Fruit fly (Drosophila melanogaster) whole organism, embryonic: ENCODE measurements around the gene CG42674.

Source experiments
- Abd-B ChIP-seq: fragments of 200-800 bp; sonication (Bioruptor generic); optimal IDR thresholded peaks from 2 replicates; lab custom pipeline; 2018; ENCODE audit warnings: missing biosample characterization, mild to moderate bottlenecking, missing genetic modification characterization, moderate library complexity
- Asciz ChIP-seq: fragments of 200-800 bp; sonication (Bioruptor generic); optimal IDR thresholded peaks from 2 replicates; lab custom pipeline; 2017; ENCODE audit warnings: missing biosample characterization, mild to moderate bottlenecking, missing genetic modification characterization, missing genetic modification reagents
- Bdp1 ChIP-seq: fragments of 200-800 bp; sonication (Bioruptor generic); optimal IDR thresholded peaks from 3 replicates; lab custom pipeline; 2016; ENCODE audit warnings: missing biosample characterization, missing genetic modification characterization
- CG10267 ChIP-seq: fragments of 200-800 bp; sonication (Bioruptor generic); optimal IDR thresholded peaks from 2 replicates; lab custom pipeline; 2018; ENCODE audit warnings: missing biosample characterization, mild to moderate bottlenecking, missing genetic modification characterization, moderate library complexity
- CG10366 ChIP-seq: fragments of 200-800 bp; sonication (Bioruptor generic); IDR thresholded peaks from 2 replicates; pipeline ENCODE4 v1.3.6; 2022; ENCODE audit warnings: missing biosample characterization, missing genetic modification characterization
- CG10959 ChIP-seq: fragments of 200-800 bp; sonication (Bioruptor generic); IDR thresholded peaks from 2 replicates; pipeline ENCODE4 v1.3.6; 2022; ENCODE audit warnings: missing biosample characterization, missing genetic modification characterization
- CG12236 ChIP-seq: fragments of 200-800 bp; sonication (Bioruptor generic); optimal IDR thresholded peaks from 2 replicates; lab custom pipeline; 2016; ENCODE audit warnings: missing biosample characterization, missing genetic modification characterization
- CG13296 ChIP-seq: fragments of 200-800 bp; sonication (Bioruptor generic); optimal IDR thresholded peaks from 3 replicates; lab custom pipeline; 2018; ENCODE audit warnings: missing biosample characterization, mild to moderate bottlenecking, missing genetic modification characterization
- CG15011 ChIP-seq: fragments of 200-800 bp; sonication (Bioruptor generic); optimal IDR thresholded peaks from 3 replicates; lab custom pipeline; 2018; ENCODE audit warnings: missing biosample characterization, mild to moderate bottlenecking, missing genetic modification characterization
- CG16779 ChIP-seq: fragments of 200-800 bp; sonication (Bioruptor generic); IDR thresholded peaks from 2 replicates; pipeline ENCODE4 v1.3.6; 2022; ENCODE audit warnings: missing biosample characterization, missing genetic modification characterization
- CG17186 ChIP-seq: fragments of 200-800 bp; sonication (Bioruptor generic); optimal IDR thresholded peaks from 3 replicates; lab custom pipeline; 2017; ENCODE audit warnings: missing biosample characterization, missing genetic modification reagents, missing genetic modification characterization
- CG17359 ChIP-seq: fragments of 200-800 bp; sonication (Bioruptor generic); optimal IDR thresholded peaks from 3 replicates; lab custom pipeline; 2018; ENCODE audit warnings: missing biosample characterization, mild to moderate bottlenecking, missing genetic modification characterization, moderate library complexity
- CG18011 ChIP-seq: fragments of 200-800 bp; sonication (Bioruptor generic); optimal IDR thresholded peaks from 2 replicates; lab custom pipeline; 2017; ENCODE audit warnings: missing biosample characterization, missing genetic modification characterization, mild to moderate bottlenecking, moderate library complexity, missing genotype
- CG2120 ChIP-seq: fragments of 200-800 bp; sonication (Bioruptor generic); optimal IDR thresholded peaks from 3 replicates; lab custom pipeline; 2016; ENCODE audit warnings: missing biosample characterization, missing genetic modification characterization
- CG34422 ChIP-seq: fragments of 200-800 bp; sonication (Bioruptor generic); IDR thresholded peaks from 3 replicates; pipeline ENCODE4 v1.3.6; 2022; ENCODE audit warnings: missing biosample characterization, missing genetic modification characterization
- CG3726 ChIP-seq: fragments of 200-800 bp; sonication (Bioruptor generic); IDR thresholded peaks from 3 replicates; pipeline ENCODE4, ENCODE4 v1.3.6; 2022; ENCODE audit warnings: missing biosample characterization, missing genetic modification characterization
- CG3847 ChIP-seq: fragments of 200-800 bp; sonication (Bioruptor generic); IDR thresholded peaks from 2 replicates; pipeline ENCODE4 v1.3.6; 2022; ENCODE audit warnings: missing biosample characterization, missing genetic modification characterization
- CG42726 ChIP-seq: fragments of 200-800 bp; sonication (Bioruptor generic); IDR thresholded peaks from 2 replicates; pipeline ENCODE4 v1.3.6; 2022; ENCODE audit warnings: missing biosample characterization, missing genetic modification characterization; ENCODE audit not compliant: partially characterized antibody
- CG6791 ChIP-seq: fragments of 200-800 bp; sonication (Bioruptor generic); IDR thresholded peaks from 3 replicates; pipeline ENCODE4 v1.3.6; 2022; ENCODE audit warnings: missing biosample characterization, missing genetic modification characterization; ENCODE audit not compliant: partially characterized antibody
- CG7745 ChIP-seq: fragments of 200-800 bp; sonication (Bioruptor generic); optimal IDR thresholded peaks from 2 replicates; lab custom pipeline; 2018; ENCODE audit warnings: missing biosample characterization, mild to moderate bottlenecking, missing genetic modification characterization, moderate library complexity
- CG9876 ChIP-seq: fragments of 200-800 bp; sonication (Bioruptor generic); optimal IDR thresholded peaks from 2 replicates; lab custom pipeline; 2016; ENCODE audit warnings: missing biosample characterization, missing genetic modification characterization
- Deaf1 ChIP-seq: fragments of 200-800 bp; optimal IDR thresholded peaks from 3 replicates; lab custom pipeline; 2019; ENCODE audit warnings: missing biosample characterization, mild to moderate bottlenecking, missing genetic modification characterization, moderate library complexity
- Dfd ChIP-seq, 2 experiments: fragments of >200 bp; optimal IDR thresholded peaks; 2 replicates each; lab custom pipeline; 2017; ENCODE audit warnings: missing biosample characterization in 2 of 2, missing genetic modification characterization in 2 of 2
- Dp ChIP-seq: fragments of 200-800 bp; sonication (Bioruptor generic); optimal IDR thresholded peaks from 2 replicates; lab custom pipeline; 2018; ENCODE audit warnings: missing biosample characterization, mild to moderate bottlenecking, missing genetic modification characterization, moderate library complexity
- Elba2 ChIP-seq: fragments of 200-800 bp; sonication (Bioruptor generic); optimal IDR thresholded peaks from 3 replicates; lab custom pipeline; 2016; ENCODE audit warnings: missing biosample characterization, missing genetic modification characterization
- Fer2 ChIP-seq: fragments of 200-800 bp; sonication (Bioruptor generic); optimal IDR thresholded peaks from 2 replicates; lab custom pipeline; 2018; ENCODE audit warnings: missing biosample characterization, mild to moderate bottlenecking, missing genetic modification characterization, moderate library complexity
- H2.0 ChIP-seq: fragments of 200-800 bp; sonication (Bioruptor generic); IDR thresholded peaks from 2 replicates; pipeline ENCODE4 v1.3.6; 2022; ENCODE audit warnings: missing biosample characterization, missing genetic modification characterization
- Opbp ChIP-seq: fragments of 200-800 bp; sonication (Bioruptor generic); IDR thresholded peaks from 3 replicates; pipeline ENCODE4 v1.3.6; 2022; ENCODE audit warnings: missing biosample characterization, missing genetic modification characterization; ENCODE audit not compliant: partially characterized antibody
- Rx ChIP-seq: fragments of 200-800 bp; sonication (Bioruptor generic); IDR thresholded peaks from 2 replicates; pipeline ENCODE4 v1.3.6; 2022; ENCODE audit warnings: missing biosample characterization, missing genetic modification characterization
- Sry-β ChIP-seq: fragments of 200-800 bp; sonication (Bioruptor generic); optimal IDR thresholded peaks from 2 replicates; lab custom pipeline; 2018; ENCODE audit warnings: missing biosample characterization, mild to moderate bottlenecking, missing genetic modification characterization, moderate library complexity
- YL-1 ChIP-seq: fragments of 200-800 bp; sonication (Bioruptor generic); optimal IDR thresholded peaks from 3 replicates; lab custom pipeline; 2017; ENCODE audit warnings: missing biosample characterization, mild to moderate bottlenecking, missing genetic modification characterization
- ab ChIP-seq: fragments of 200-800 bp; sonication (Bioruptor generic); optimal IDR thresholded peaks from 2 replicates; lab custom pipeline; 2016; ENCODE audit warnings: missing biosample characterization, missing genetic modification characterization
- ara ChIP-seq: fragments of 200-800 bp; sonication (Bioruptor generic); IDR thresholded peaks from 2 replicates; pipeline ENCODE4 v1.3.6; 2022; ENCODE audit warnings: missing biosample characterization, missing genetic modification characterization
- crp ChIP-seq, 2 experiments: fragments of 200-800 bp; sonication (Bioruptor generic); optimal IDR thresholded peaks; 2 replicates in 1 of 2; 3 replicates in 1 of 2; lab custom pipeline; 2017; ENCODE audit warnings: missing biosample characterization in 2 of 2, missing genetic modification characterization in 2 of 2, mild to moderate bottlenecking in 1 of 2, moderate library complexity in 1 of 2
- cwo ChIP-seq: fragments of 200-800 bp; sonication (Bioruptor generic); optimal IDR thresholded peaks from 3 replicates; lab custom pipeline; 2017; ENCODE audit warnings: missing biosample characterization, missing genetic modification characterization, mild to moderate bottlenecking, moderate library complexity, missing genetic modification reagents
- dysf ChIP-seq: fragments of 200-800 bp; sonication (Bioruptor generic); IDR thresholded peaks from 3 replicates; pipeline ENCODE4 v1.3.6; 2022; ENCODE audit warnings: missing biosample characterization, missing genetic modification characterization
- gcm2 ChIP-seq: fragments of 200-800 bp; sonication (Bioruptor generic); optimal IDR thresholded peaks from 2 replicates; lab custom pipeline; 2016; ENCODE audit warnings: missing biosample characterization, missing genetic modification characterization
- ind ChIP-seq: fragments of 200-800 bp; sonication (Bioruptor generic); optimal IDR thresholded peaks from 3 replicates; lab custom pipeline; 2016; ENCODE audit warnings: missing biosample characterization, missing genetic modification characterization
- lbe ChIP-seq: fragments of 200-800 bp; sonication (Bioruptor generic); optimal IDR thresholded peaks from 2 replicates; lab custom pipeline; 2016; ENCODE audit warnings: missing biosample characterization, mild to moderate bottlenecking, missing genetic modification characterization
- lola ChIP-seq, 3 experiments: fragments of >200 bp in 2 of 3; fragments of 200-800 bp in 1 of 3; sonication (Bioruptor generic) in 1 of 3; optimal IDR thresholded peaks; 2 replicates each; lab custom pipeline; 2017 to 2019; ENCODE audit warnings: missing biosample characterization in 3 of 3, missing genetic modification characterization in 3 of 3, mild to moderate bottlenecking in 1 of 3, moderate library complexity in 1 of 3
- nom ChIP-seq: fragments of 200-800 bp; sonication (Bioruptor generic); optimal IDR thresholded peaks from 2 replicates; lab custom pipeline; 2017; ENCODE audit warnings: missing biosample characterization, missing genetic modification characterization, mild to moderate bottlenecking, moderate library complexity, missing genetic modification reagents
- odd ChIP-seq: fragments of 200-800 bp; sonication (Bioruptor generic); optimal IDR thresholded peaks from 2 replicates; lab custom pipeline; 2017; ENCODE audit warnings: missing biosample characterization, mild to moderate bottlenecking, missing genetic modification characterization
- phol ChIP-seq: fragments of 200-800 bp; sonication (Bioruptor generic); optimal IDR thresholded peaks from 3 replicates; lab custom pipeline; 2018; ENCODE audit warnings: missing biosample characterization, mild to moderate bottlenecking, missing genetic modification characterization, moderate library complexity
- psq ChIP-seq: fragments of 200-800 bp; sonication (Bioruptor generic); optimal IDR thresholded peaks from 2 replicates; lab custom pipeline; 2017; ENCODE audit warnings: missing biosample characterization, missing genetic modification characterization
- schlank ChIP-seq: fragments of 200-800 bp; sonication (Bioruptor generic); optimal IDR thresholded peaks from 2 replicates; lab custom pipeline; 2018; ENCODE audit warnings: missing biosample characterization, mild to moderate bottlenecking, missing genetic modification characterization
- sisA ChIP-seq: fragments of 200-800 bp; sonication (Bioruptor generic); IDR thresholded peaks from 2 replicates; pipeline ENCODE4 v1.3.6; 2022; ENCODE audit warnings: missing biosample characterization, missing genetic modification characterization
- stwl ChIP-seq: fragments of 200-800 bp; sonication (Bioruptor generic); optimal IDR thresholded peaks from 3 replicates; lab custom pipeline; 2018; ENCODE audit warnings: missing biosample characterization, mild to moderate bottlenecking, missing genetic modification characterization, moderate library complexity
- zen2 ChIP-seq: fragments of 200-800 bp; sonication (Bioruptor generic); IDR thresholded peaks from 3 replicates; pipeline ENCODE4 v1.3.6; 2022; ENCODE audit warnings: missing biosample characterization, missing genetic modification characterization; ENCODE audit not compliant: partially characterized antibody

Gene CG42674

dm6 chr3L:20247513-20248173 lies 49.5 kb upstream of the CG42674 start, which contains the start of gene rdgC (continued):
- TF ChIP-seq Opbp (no peak), CG15011 (GFP tag; lab: Kevin White, UChicago) (peak; percentile 95), crp (GFP tag; optimal IDR thresholded peaks at IDR 0.05; lab: Kevin White, UChicago) (peak in 1 of 2 experiments; percentile 70), Fer2 (tag; lab: Kevin White, UChicago) (peak; percentile 83), CG10366 (peak; percentile 96), Asciz (GFP tag; lab: Kevin White, UChicago) (peak; percentile 97), lola (GFP tag; optimal IDR thresholded peaks at IDR 0.05; lab: Kevin White, UChicago) (peak in 1 of 3 experiments; percentile 40), CG10267 (peak; percentile 89), CG16779 (GFP tag; lab: Robert Waterston, UW) (peak; percentile 89), CG18011 (GFP tag; lab: Kevin White, UChicago) (peak; percentile 81), CG34422 (GFP tag; lab: Robert Waterston, UW) (peak; percentile 95), CG2120 (GFP tag; lab: Kevin White, UChicago) (peak; percentile 97), CG6791 (GFP tag; lab: Robert Waterston, UW) (no peak), CG3726 (GFP tag; lab: Robert Waterston, UW) (peak; percentile 93), stwl (tag; lab: Kevin White, UChicago) (no peak), Rx (GFP tag; lab: Robert Waterston, UW) (peak; percentile 95), CG12236 (GFP tag; lab: Kevin White, UChicago) (peak; percentile 83), CG42726 (0 out of 2 replicates have a peak, but pooled peaks have one; percentile 13), CG17359 (tag; lab: Kevin White, UChicago) (peak; percentile 98), H2.0 (GFP tag; lab: Robert Waterston, UW) (peak; percentile 94), gcm2 (GFP tag; lab: Kevin White, UChicago) (peak; percentile 88), dysf (GFP tag; lab: Robert Waterston, UW) (peak; percentile 98), Deaf1 (peak; percentile 81), Elba2 (peak; percentile 15), odd (peak; percentile 89), YL-1 (peak; percentile 57), Dfd (GFP tag; optimal IDR thresholded peaks at IDR 0.05; lab: Kevin White, UChicago) (no peak), psq (GFP tag; lab: Kevin White, UChicago) (peak; percentile 78), phol (tag; lab: Kevin White, UChicago) (peak; percentile 94), CG9876 (GFP tag; lab: Kevin White, UChicago) (peak; percentile 92), CG7745 (tag; lab: Kevin White, UChicago) (no peak), Sry-β (GFP tag; lab: Kevin White, UChicago) (peak; percentile 7), ara (GFP tag; lab: Robert Waterston, UW) (peak; percentile 96), CG3847 (GFP tag; lab: Robert Waterston, UW) (peak; percentile 94), CG13296 (GFP tag; lab: Kevin White, UChicago) (peak; percentile 93), CG17186 (GFP tag; lab: Kevin White, UChicago) (peak; percentile 77), Bdp1 (peak; percentile 86), Dp (no peak), CG10959 (peak; percentile 82), sisA (peak; percentile 95), schlank (tag; lab: Kevin White, UChicago) (peak; percentile 90), Abd-B (GFP tag; lab: Kevin White, UChicago) (peak; percentile 96), ab (GFP tag; lab: Kevin White, UChicago) (peak; percentile 33), nom (no peak), ind (GFP tag; lab: Kevin White, UChicago) (peak; percentile 97), lbe (GFP tag; lab: Kevin White, UChicago) (peak; percentile 54), cwo (GFP tag; lab: Kevin White, UChicago) (peak; percentile 95), zen2 (GFP tag; lab: Robert Waterston, UW) (no peak)
